Fruit fly (Drosophila melanogaster) whole organism, embryonic: ENCODE data around the gene CG34347.

Experiments
- B-H2 ChIP-seq: fragments of 200-800 bp; sonication (Bioruptor generic); optimal IDR thresholded peaks from 2 replicates; lab custom pipeline; 2018; ENCODE audit warnings: missing biosample characterization, mild to moderate bottlenecking, missing genetic modification characterization
- BtbVII ChIP-seq: fragments of 200-800 bp; sonication (Bioruptor generic); optimal IDR thresholded peaks from 3 replicates; lab custom pipeline; 2017; ENCODE audit warnings: missing biosample characterization, mild to moderate bottlenecking, missing genetic modification characterization
- CG10267 ChIP-seq: fragments of 200-800 bp; sonication (Bioruptor generic); optimal IDR thresholded peaks from 2 replicates; lab custom pipeline; 2018; ENCODE audit warnings: missing biosample characterization, mild to moderate bottlenecking, missing genetic modification characterization, moderate library complexity
- CG10979 ChIP-seq: fragments of 200-800 bp; sonication (Bioruptor generic); optimal IDR thresholded peaks from 2 replicates; lab custom pipeline; 2018; ENCODE audit warnings: missing biosample characterization, mild to moderate bottlenecking, missing genetic modification characterization, moderate library complexity
- CG12104 ChIP-seq: fragments of 200-800 bp; sonication (Bioruptor generic); optimal IDR thresholded peaks from 3 replicates; lab custom pipeline; 2016; ENCODE audit warnings: missing biosample characterization, missing genetic modification characterization
- CG12155 ChIP-seq: fragments of 200-800 bp; sonication (Bioruptor generic); optimal IDR thresholded peaks from 3 replicates; lab custom pipeline; 2016; ENCODE audit warnings: missing biosample characterization, missing genetic modification characterization
- CG12219 ChIP-seq: fragments of 200-800 bp; sonication (Bioruptor generic); optimal IDR thresholded peaks from 3 replicates; lab custom pipeline; 2018; ENCODE audit warnings: missing biosample characterization, mild to moderate bottlenecking, missing genetic modification characterization
- CG12769 ChIP-seq: fragments of 200-800 bp; sonication (Bioruptor generic); optimal IDR thresholded peaks from 2 replicates; lab custom pipeline; 2019; ENCODE audit warnings: missing biosample characterization, mild to moderate bottlenecking, missing genetic modification characterization, moderate library complexity
- CG13287 ChIP-seq: fragments of 200-800 bp; sonication (Bioruptor generic); IDR thresholded peaks from 2 replicates; pipeline ENCODE4 v1.3.6; 2022; ENCODE audit warnings: missing biosample characterization, missing genetic modification characterization; ENCODE audit not compliant: partially characterized antibody
- CG13424 ChIP-seq: fragments of 200-800 bp; sonication (Bioruptor generic); optimal IDR thresholded peaks from 2 replicates; lab custom pipeline; 2019; ENCODE audit warnings: missing biosample characterization, mild to moderate bottlenecking, missing genetic modification characterization, moderate library complexity
- CG14710 ChIP-seq: fragments of 200-800 bp; sonication (Bioruptor generic); optimal IDR thresholded peaks from 3 replicates; lab custom pipeline; 2019; ENCODE audit warnings: missing biosample characterization, mild to moderate bottlenecking, missing genetic modification characterization, moderate library complexity
- CG16779 ChIP-seq: fragments of 200-800 bp; sonication (Bioruptor generic); IDR thresholded peaks from 2 replicates; pipeline ENCODE4 v1.3.6; 2022; ENCODE audit warnings: missing biosample characterization, missing genetic modification characterization
- CG18262 ChIP-seq: fragments of 200-800 bp; optimal IDR thresholded peaks from 3 replicates; lab custom pipeline; 2019; ENCODE audit warnings: missing biosample characterization, mild to moderate bottlenecking, missing genetic modification characterization, moderate library complexity
- CG2889 ChIP-seq: fragments of 200-800 bp; sonication (Bioruptor generic); IDR thresholded peaks from 3 replicates; pipeline ENCODE4 v1.3.6; 2022; ENCODE audit warnings: missing biosample characterization, missing genetic modification characterization
- CG3281 ChIP-seq: fragments of 200-800 bp; sonication (Bioruptor generic); optimal IDR thresholded peaks from 3 replicates; lab custom pipeline; 2017; ENCODE audit warnings: missing biosample characterization, mild to moderate bottlenecking, missing genetic modification characterization
- CG33557 ChIP-seq: fragments of 200-800 bp; sonication (Bioruptor generic); optimal IDR thresholded peaks from 2 replicates; lab custom pipeline; 2019; ENCODE audit warnings: missing biosample characterization, mild to moderate bottlenecking, missing genetic modification characterization, moderate library complexity
- CG4328 ChIP-seq: fragments of 200-800 bp; sonication (Bioruptor generic); optimal IDR thresholded peaks from 3 replicates; lab custom pipeline; 2017; ENCODE audit warnings: missing biosample characterization, missing genetic modification reagents, missing genetic modification characterization
- CG5953 ChIP-seq: fragments of 200-800 bp; sonication (Bioruptor generic); IDR thresholded peaks from 2 replicates; pipeline ENCODE4 v1.3.6; 2022; ENCODE audit warnings: missing biosample characterization, missing genetic modification characterization
- CG6791 ChIP-seq: fragments of 200-800 bp; sonication (Bioruptor generic); IDR thresholded peaks from 3 replicates; pipeline ENCODE4 v1.3.6; 2022; ENCODE audit warnings: missing biosample characterization, missing genetic modification characterization; ENCODE audit not compliant: partially characterized antibody
- CG7357 ChIP-seq: fragments of 200-800 bp; sonication (Bioruptor generic); IDR thresholded peaks from 3 replicates; pipeline ENCODE4 v1.3.6; 2022; ENCODE audit warnings: missing biosample characterization, missing genetic modification characterization
- CG7987 ChIP-seq: fragments of 200-800 bp; sonication (Bioruptor generic); optimal IDR thresholded peaks from 2 replicates; lab custom pipeline; 2018; ENCODE audit warnings: missing biosample characterization, mild to moderate bottlenecking, missing genetic modification characterization, moderate library complexity
- CG8765 ChIP-seq: fragments of 200-800 bp; sonication (Bioruptor generic); IDR thresholded peaks from 2 replicates; pipeline ENCODE4 v1.3.6; 2022; ENCODE audit warnings: missing biosample characterization, missing genetic modification characterization
- CG9817 ChIP-seq: fragments of 200-800 bp; sonication (Bioruptor generic); optimal IDR thresholded peaks from 2 replicates; lab custom pipeline; 2018; ENCODE audit warnings: missing biosample characterization, mild to moderate bottlenecking, missing genetic modification characterization, moderate library complexity
- Doc3 ChIP-seq: fragments of 200-800 bp; sonication (Bioruptor generic); IDR thresholded peaks from 3 replicates; pipeline ENCODE4 v1.3.6; 2022; ENCODE audit warnings: missing biosample characterization, missing genetic modification characterization; ENCODE audit not compliant: partially characterized antibody
- Ets97D ChIP-seq: fragments of 200-800 bp; sonication (Bioruptor generic); optimal IDR thresholded peaks from 3 replicates; lab custom pipeline; 2016; ENCODE audit warnings: missing biosample characterization, missing genetic modification characterization
- Jarid2 ChIP-seq: fragments of 200-800 bp; sonication (Bioruptor generic); optimal IDR thresholded peaks from 3 replicates; lab custom pipeline; 2017; ENCODE audit warnings: mild to moderate bottlenecking, missing biosample characterization, missing genetic modification reagents, missing genetic modification characterization
- MESR4 ChIP-seq: fragments of 200-800 bp; sonication (Bioruptor generic); optimal IDR thresholded peaks from 2 replicates; lab custom pipeline; 2018; ENCODE audit warnings: missing biosample characterization, mild to moderate bottlenecking, missing genetic modification characterization, moderate library complexity
- Nf-YC ChIP-seq: fragments of 200-800 bp; optimal IDR thresholded peaks from 3 replicates; lab custom pipeline; 2019; ENCODE audit warnings: missing biosample characterization, mild to moderate bottlenecking, missing genetic modification characterization, moderate library complexity
- Pdp1 ChIP-seq, 2 experiments: fragments of 200-800 bp; sonication (Bioruptor generic); optimal IDR thresholded peaks; 3 replicates each; lab custom pipeline; 2016; ENCODE audit warnings: missing biosample characterization in 2 of 2, missing genetic modification characterization in 2 of 2, mild to moderate bottlenecking in 1 of 2, moderate library complexity in 1 of 2
- Spps ChIP-seq: fragments of 200-800 bp; sonication (Bioruptor generic); optimal IDR thresholded peaks from 2 replicates; lab custom pipeline; 2018; ENCODE audit warnings: missing biosample characterization, mild to moderate bottlenecking, missing genetic modification characterization
- Ssrp ChIP-seq: fragments of 200-800 bp; sonication (Bioruptor generic); optimal IDR thresholded peaks from 2 replicates; lab custom pipeline; 2018; ENCODE audit warnings: missing biosample characterization, mild to moderate bottlenecking, missing genetic modification characterization, moderate library complexity
- ap ChIP-seq: fragments of 200-800 bp; sonication (Bioruptor generic); IDR thresholded peaks from 2 replicates; pipeline ENCODE4 v1.3.6; 2022; ENCODE audit warnings: missing biosample characterization, missing genetic modification characterization
- bcd ChIP-seq: fragments of 200-800 bp; sonication (Bioruptor generic); optimal IDR thresholded peaks from 2 replicates; lab custom pipeline; 2017; ENCODE audit warnings: missing biosample characterization, mild to moderate bottlenecking, missing genetic modification characterization
- cato ChIP-seq: fragments of 200-800 bp; sonication (Bioruptor generic); optimal IDR thresholded peaks from 2 replicates; lab custom pipeline; 2016; ENCODE audit warnings: missing biosample characterization, missing genetic modification characterization, borderline replicate concordance
- exex ChIP-seq: fragments of 200-800 bp; sonication (Bioruptor generic); optimal IDR thresholded peaks from 4 replicates; lab custom pipeline; 2018; ENCODE audit warnings: missing biosample characterization, mild to moderate bottlenecking, missing genetic modification characterization, moderate library complexity
- gt ChIP-seq: fragments of 200-800 bp; sonication (Bioruptor generic); IDR thresholded peaks from 2 replicates; pipeline ENCODE4 v1.3.6; 2022; ENCODE audit warnings: missing biosample characterization, missing genetic modification characterization
- hbn ChIP-seq: fragments of 200-800 bp; sonication (Bioruptor generic); IDR thresholded peaks from 2 replicates; pipeline ENCODE4 v1.3.6; 2022; ENCODE audit warnings: missing biosample characterization, missing genetic modification characterization; ENCODE audit not compliant: partially characterized antibody
- kah ChIP-seq: fragments of 200-800 bp; sonication (Bioruptor generic); optimal IDR thresholded peaks from 2 replicates; lab custom pipeline; 2018; ENCODE audit warnings: missing biosample characterization, mild to moderate bottlenecking, missing genetic modification characterization
- lov ChIP-seq, 2 experiments: fragments of 200-800 bp in 1 of 2; fragments of >200 bp in 1 of 2; sonication (Bioruptor generic) in 1 of 2; IDR thresholded peaks in 1 of 2; optimal IDR thresholded peaks in 1 of 2; 2 replicates in 1 of 2; 3 replicates in 1 of 2; pipeline versions ENCODE4 v1.3.6 to Lab custom; 2017 to 2022; ENCODE audit warnings: missing biosample characterization in 1 of 2, missing genetic modification characterization in 1 of 2
- nerfin-2 ChIP-seq: fragments of 200-800 bp; sonication (Bioruptor generic); IDR thresholded peaks from 2 replicates; pipeline ENCODE4 v1.3.6; 2022; ENCODE audit warnings: missing biosample characterization, missing genetic modification characterization; ENCODE audit not compliant: partially characterized antibody
- pnt ChIP-seq: fragments of 200-800 bp; sonication (Bioruptor generic); optimal IDR thresholded peaks from 3 replicates; lab custom pipeline; 2016; ENCODE audit warnings: missing biosample characterization, missing genetic modification characterization
- ro ChIP-seq: fragments of 200-800 bp; sonication (Bioruptor generic); IDR thresholded peaks from 2 replicates; pipeline ENCODE4 v1.3.6; 2022; ENCODE audit warnings: missing biosample characterization, missing genetic modification characterization
- run ChIP-seq: fragments of 200-800 bp; sonication (Bioruptor generic); optimal IDR thresholded peaks from 3 replicates; lab custom pipeline; 2018; ENCODE audit warnings: missing biosample characterization, mild to moderate bottlenecking, missing genetic modification characterization
- so ChIP-seq: fragments of 200-800 bp; sonication (Bioruptor generic); IDR thresholded peaks from 3 replicates; pipeline ENCODE4 v1.3.6; 2022; ENCODE audit warnings: missing biosample characterization, missing genetic modification characterization
- tll ChIP-seq, 2 experiments: fragments of 200-800 bp in 1 of 2; fragments of >200 bp in 1 of 2; sonication (Bioruptor generic) in 1 of 2; optimal IDR thresholded peaks; 2 replicates each; lab custom pipeline; 2017 to 2019; ENCODE audit warnings: missing biosample characterization in 2 of 2, missing genetic modification characterization in 2 of 2, mild to moderate bottlenecking in 1 of 2, moderate library complexity in 1 of 2
- tna ChIP-seq: fragments of 200-800 bp; sonication (Bioruptor generic); IDR thresholded peaks from 2 replicates; pipeline ENCODE4 v1.3.6; 2022; ENCODE audit warnings: missing biosample characterization, missing genetic modification characterization; ENCODE audit not compliant: partially characterized antibody
- zf30C ChIP-seq: fragments of 200-800 bp; sonication (Bioruptor generic); optimal IDR thresholded peaks from 3 replicates; lab custom pipeline; 2018; ENCODE audit warnings: missing biosample characterization, mild to moderate bottlenecking, missing genetic modification characterization

The CG34347 gene

dm6 chr3R:31308855-31309646 is 1.9 kb upstream of the CG34347 start (continued):
- peak; percentile 5 for TF ChIP-seq CG12769 (tag; lab: Kevin White, UChicago)
- TF ChIP-seq CG33557 (GFP tag; lab: Kevin White, UChicago): peak; percentile 72
- peak; percentile 16 for TF ChIP-seq kah
- TF ChIP-seq MESR4: no peak
- TF ChIP-seq CG4328: no peak
- no peak for TF ChIP-seq Ssrp (tag; lab: Kevin White, UChicago)
- no peak for TF ChIP-seq CG2889 (GFP tag; lab: Robert Waterston, UW)
- peak in 1 of 2 experiments; percentile 2 for TF ChIP-seq tll (GFP tag; optimal IDR thresholded peaks at IDR 0.05; lab: Kevin White, UChicago)
- no peak for TF ChIP-seq hbn (GFP tag; lab: Robert Waterston, UW)
- TF ChIP-seq Jarid2 (GFP tag; lab: Kevin White, UChicago): no peak
- no peak for TF ChIP-seq B-H2 (GFP tag; lab: Kevin White, UChicago)
- TF ChIP-seq CG5953: no peak
- TF ChIP-seq CG13424 (tag; lab: Kevin White, UChicago): peak; percentile 43
- TF ChIP-seq CG3281 (GFP tag; lab: Kevin White, UChicago): no peak
- TF ChIP-seq Pdp1 (GFP tag; optimal IDR thresholded peaks at IDR 0.05; lab: Kevin White, UChicago): no peak
- TF ChIP-seq pnt (GFP tag; lab: Kevin White, UChicago): no peak
- no peak for TF ChIP-seq cato
- no peak for TF ChIP-seq tna (GFP tag; lab: Robert Waterston, UW)
- no peak for TF ChIP-seq CG10267 (tag; lab: Kevin White, UChicago)
- TF ChIP-seq CG7987: peak; percentile 58
- TF ChIP-seq CG16779: no peak
- TF ChIP-seq ap (GFP tag; lab: Robert Waterston, UW): no peak
- TF ChIP-seq CG10979: no peak
- no peak for TF ChIP-seq gt
- no peak for TF ChIP-seq ro (GFP tag; lab: Robert Waterston, UW)
- peak; percentile 48 for TF ChIP-seq CG18262 (tag; lab: Kevin White, UChicago)
- no peak for TF ChIP-seq exex (tag; lab: Kevin White, UChicago)
- no peak for TF ChIP-seq CG12104
- no peak for TF ChIP-seq CG8765 (GFP tag; lab: Robert Waterston, UW)
- TF ChIP-seq CG9817 (tag; lab: Kevin White, UChicago): no peak
- no peak for TF ChIP-seq CG12155 (GFP tag; lab: Kevin White, UChicago)
- no peak for TF ChIP-seq Doc3 (GFP tag; lab: Robert Waterston, UW)
- TF ChIP-seq lov (optimal IDR thresholded peaks at IDR 0.05; lab: Kevin White, UChicago): no peak
- peak; percentile 72; the same call in 1 of the 3 replicates for TF ChIP-seq lov (GFP tag; IDR thresholded peaks at IDR 0.05; lab: Robert Waterston, UW)
- TF ChIP-seq CG7357 (GFP tag; lab: Robert Waterston, UW): no peak
- no peak for TF ChIP-seq Nf-YC
- TF ChIP-seq bcd (GFP tag; lab: Kevin White, UChicago): no peak
- TF ChIP-seq Ets97D: no peak
- no peak for TF ChIP-seq BtbVII
- TF ChIP-seq zf30C: no peak
- no peak for TF ChIP-seq run (tag; lab: Kevin White, UChicago)
- no peak for TF ChIP-seq so
- TF ChIP-seq CG12219 (GFP tag; lab: Kevin White, UChicago): peak; percentile 45
- TF ChIP-seq CG13287 (GFP tag; lab: Robert Waterston, UW): no peak
- no peak for TF ChIP-seq nerfin-2
- TF ChIP-seq CG14710: peak; percentile 63
- TF ChIP-seq CG6791 (GFP tag; lab: Robert Waterston, UW): no peak
- TF ChIP-seq Spps (tag; lab: Kevin White, UChicago): no peak
